Fruit fly (Drosophila melanogaster) whole organism, pupa: ENCODE measurements around the gene CG5853.

Experiments
- CG10348 ChIP-seq: fragments of 200-800 bp; sonication (Bioruptor generic); IDR thresholded peaks from 2 replicates; pipeline ENCODE4 v1.3.6; 2022; ENCODE audit warnings: missing biosample characterization, missing genetic modification characterization
- CG12605 ChIP-seq: fragments of 200-800 bp; sonication (Bioruptor generic); IDR thresholded peaks from 2 replicates; pipeline ENCODE4 v1.3.6; 2022; ENCODE audit warnings: missing biosample characterization, missing genetic modification characterization
- CG13204 ChIP-seq: fragments of 200-800 bp; sonication (Bioruptor generic); optimal IDR thresholded peaks from 2 replicates; lab custom pipeline; 2018; ENCODE audit warnings: missing biosample characterization, mild to moderate bottlenecking, missing genetic modification characterization, moderate library complexity
- CG14655 ChIP-seq: fragments of 200-800 bp; sonication (Bioruptor generic); optimal IDR thresholded peaks from 3 replicates; lab custom pipeline; 2017; ENCODE audit warnings: mild to moderate bottlenecking, missing biosample characterization, missing genetic modification reagents, missing genetic modification characterization
- CG15710 ChIP-seq: fragments of 200-800 bp; sonication (Bioruptor generic); optimal IDR thresholded peaks from 2 replicates; lab custom pipeline; 2018; ENCODE audit warnings: missing biosample characterization, mild to moderate bottlenecking, missing genetic modification characterization, moderate library complexity
- CG17806 ChIP-seq: fragments of 200-800 bp; sonication (Bioruptor generic); optimal IDR thresholded peaks from 2 replicates; lab custom pipeline; 2018; ENCODE audit warnings: missing biosample characterization, mild to moderate bottlenecking, missing genetic modification characterization, moderate library complexity
- CG32121 ChIP-seq: fragments of 200-800 bp; sonication (Bioruptor generic); IDR thresholded peaks from 2 replicates; pipeline ENCODE4 v1.3.6; 2022; ENCODE audit warnings: missing biosample characterization, missing genetic modification characterization
- CG34367 ChIP-seq: fragments of 200-800 bp; sonication (Bioruptor generic); optimal IDR thresholded peaks from 2 replicates; lab custom pipeline; 2018; ENCODE audit warnings: missing biosample characterization, mild to moderate bottlenecking, missing genetic modification characterization
- CG4496 ChIP-seq: fragments of 200-800 bp; sonication (Bioruptor generic); IDR thresholded peaks from 3 replicates; pipeline ENCODE4 v1.3.6; 2022; ENCODE audit warnings: missing biosample characterization, missing genetic modification characterization
- CG8159 ChIP-seq: fragments of 200-800 bp; sonication (Bioruptor generic); optimal IDR thresholded peaks from 3 replicates; lab custom pipeline; 2018; ENCODE audit warnings: missing biosample characterization, mild to moderate bottlenecking, missing genetic modification characterization, moderate library complexity
- CG8301 ChIP-seq: fragments of 200-800 bp; sonication (Bioruptor generic); optimal IDR thresholded peaks from 2 replicates; lab custom pipeline; 2018; ENCODE audit warnings: missing biosample characterization, mild to moderate bottlenecking, missing genetic modification characterization
- CG9948 ChIP-seq: fragments of 200-800 bp; sonication (Bioruptor generic); optimal IDR thresholded peaks from 2 replicates; lab custom pipeline; 2018; ENCODE audit warnings: missing biosample characterization, mild to moderate bottlenecking, missing genetic modification characterization, moderate library complexity
- D1 ChIP-seq: fragments of 200-800 bp; sonication (Bioruptor generic); optimal IDR thresholded peaks from 2 replicates; lab custom pipeline; 2018; ENCODE audit warnings: missing biosample characterization, mild to moderate bottlenecking, missing genetic modification characterization, moderate library complexity
- EcR ChIP-seq: fragments of 200-800 bp; sonication (Bioruptor generic); optimal IDR thresholded peaks from 3 replicates; lab custom pipeline; 2019; ENCODE audit warnings: missing biosample characterization, missing genetic modification characterization, mild to moderate bottlenecking, moderate library complexity, missing genetic modification reagents
- Ets98B ChIP-seq: fragments of 200-800 bp; sonication (Bioruptor generic); IDR thresholded peaks from 2 replicates; pipeline ENCODE4 v1.3.6; 2022; ENCODE audit warnings: missing biosample characterization, missing genetic modification characterization
- Pif1A ChIP-seq: fragments of 200-800 bp; sonication (Bioruptor generic); optimal IDR thresholded peaks from 3 replicates; lab custom pipeline; 2016; ENCODE audit warnings: missing biosample characterization, missing genetic modification characterization
- Pif1B ChIP-seq: fragments of 200-800 bp; sonication (Bioruptor generic); optimal IDR thresholded peaks from 3 replicates; lab custom pipeline; 2016; ENCODE audit warnings: missing biosample characterization, missing genetic modification characterization
- Snoo ChIP-seq: fragments of 200-800 bp; sonication (Bioruptor generic); optimal IDR thresholded peaks from 3 replicates; lab custom pipeline; 2017; ENCODE audit warnings: missing biosample characterization, mild to moderate bottlenecking, missing genetic modification characterization, inconsistent platforms
- fd96Ca ChIP-seq: fragments of 200-800 bp; sonication (Bioruptor generic); IDR thresholded peaks from 3 replicates; pipeline ENCODE4 v1.3.6; 2022; ENCODE audit warnings: missing biosample characterization, missing genetic modification characterization
- gl ChIP-seq: fragments of 200-800 bp; sonication (Bioruptor generic); optimal IDR thresholded peaks from 2 replicates; lab custom pipeline; 2018; ENCODE audit warnings: missing biosample characterization, mild to moderate bottlenecking, missing genetic modification characterization
- rn ChIP-seq: fragments of 200-800 bp; sonication (Bioruptor generic); IDR thresholded peaks from 2 replicates; pipeline ENCODE4 v1.3.6; 2022; ENCODE audit warnings: missing biosample characterization, missing genetic modification characterization

CG5853 gene

dm6 chr2L:9918020-9918959 lies 29.2 kb downstream of the CG5853 start, which contains the start of the genes CG5885 and CG4598:
TSS of gene CG5885 (minus strand) at chr2L:9918330.
TSS of gene CG4598 (plus strand) at chr2L:9918618.
- peak; percentile 42 for TF ChIP-seq CG13204 (GFP tag; lab: Kevin White, UChicago)
- peak; percentile 78 for TF ChIP-seq Ets98B (GFP tag; lab: Robert Waterston, UW)
- peak; percentile 69 for TF ChIP-seq Pif1B (GFP tag; lab: Kevin White, UChicago)
- peak; percentile 42 for TF ChIP-seq CG17806 (tag; lab: Kevin White, UChicago)
- no peak for TF ChIP-seq D1 (tag; lab: Kevin White, UChicago)
- peak; percentile 39 for TF ChIP-seq CG4496 (GFP tag; lab: Robert Waterston, UW)
- peak; percentile 10 for TF ChIP-seq EcR (GFP tag; lab: Kevin White, UChicago)
- peak; percentile 2 for TF ChIP-seq CG34367 (tag; lab: Kevin White, UChicago)
- peak; percentile 80 for TF ChIP-seq CG12605 (GFP tag; lab: Robert Waterston, UW)
- TF ChIP-seq CG8301 (tag; lab: Kevin White, UChicago): peak; percentile 63
- peak; percentile 55 for TF ChIP-seq CG15710 (tag; lab: Kevin White, UChicago)
- no peak for TF ChIP-seq rn (GFP tag; lab: Robert Waterston, UW)
- peak; percentile 76 for TF ChIP-seq CG32121 (GFP tag; lab: Robert Waterston, UW)
- peak; percentile 58 for TF ChIP-seq CG9948 (tag; lab: Kevin White, UChicago)
- TF ChIP-seq CG10348 (GFP tag; lab: Robert Waterston, UW): no peak
- TF ChIP-seq fd96Ca: peak; percentile 43; the same call in 1 of the 3 replicates
- peak; percentile 81 for TF ChIP-seq gl (tag; lab: Kevin White, UChicago)
- TF ChIP-seq Pif1A: peak; percentile 82
- TF ChIP-seq Snoo (tag; lab: Kevin White, UChicago): peak; percentile 44
- peak; percentile 63 for TF ChIP-seq CG8159
- TF ChIP-seq CG14655 (GFP tag; lab: Kevin White, UChicago): peak; percentile 78
- TF ChIP-seq, all 21 proteins: peak for 18

DNA sequence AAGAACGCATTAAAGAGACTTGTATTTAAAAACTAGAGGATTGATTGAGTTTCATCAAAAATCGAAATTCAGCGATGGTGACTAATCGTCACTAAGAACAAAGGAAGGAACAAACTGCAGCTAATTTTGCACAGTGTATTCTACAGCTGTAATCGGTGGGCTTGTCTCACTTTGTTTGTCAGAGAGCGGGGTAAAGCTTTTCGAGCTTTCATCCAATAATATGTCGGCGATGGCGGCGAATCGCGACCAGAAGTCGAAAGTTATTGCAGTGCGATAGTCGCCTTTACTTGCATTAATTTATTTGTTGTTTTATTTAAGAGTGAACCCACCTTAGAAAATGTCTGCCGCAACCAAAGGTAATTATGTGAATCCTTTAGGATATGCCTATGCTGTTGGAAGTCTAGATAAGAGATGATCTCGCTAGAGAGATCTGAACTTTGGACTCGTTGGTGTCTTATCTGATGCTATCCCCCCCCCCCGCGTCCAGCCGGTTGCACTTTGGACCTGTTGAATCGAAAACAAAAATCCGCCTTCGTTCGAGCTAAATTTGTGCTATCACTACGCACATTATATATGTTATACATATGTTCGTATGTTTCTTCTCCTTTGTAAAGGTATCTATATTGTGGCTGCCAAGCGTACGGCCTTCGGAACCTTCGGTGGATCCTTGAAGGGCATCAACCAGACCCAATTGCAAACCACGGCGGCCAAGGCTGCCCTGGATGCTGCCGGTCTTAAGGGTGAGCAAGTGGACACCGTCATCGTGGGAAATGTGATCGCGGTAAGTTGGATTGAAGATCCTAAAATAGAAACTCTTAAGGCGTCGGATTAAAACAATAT lies 32.2 kb downstream of the CG5853 start, which contains the start of gene yip2:
Gene yip2, plus strand, starts transcription at position 243 of the 840 bp plus-strand sequence.
- TF ChIP-seq D1 (tag; lab: Kevin White, UChicago) (peak; percentile 54), rn (GFP tag; lab: Robert Waterston, UW) (peak; percentile 66; the same call in 1 of the 2 replicates), Snoo (tag; lab: Kevin White, UChicago) (peak; percentile 98), Pif1A (peak; percentile 98), CG13204 (GFP tag; lab: Kevin White, UChicago) (peak; percentile 100), CG4496 (GFP tag; lab: Robert Waterston, UW) (peak; percentile 92), CG12605 (GFP tag; lab: Robert Waterston, UW) (peak; percentile 97), CG8159 (peak; percentile 93), fd96Ca (peak; percentile 92), Ets98B (GFP tag; lab: Robert Waterston, UW) (peak; percentile 91), CG17806 (tag; lab: Kevin White, UChicago) (peak; percentile 89), Pif1B (GFP tag; lab: Kevin White, UChicago) (peak; percentile 99), EcR (GFP tag; lab: Kevin White, UChicago) (peak; percentile 81), CG8301 (tag; lab: Kevin White, UChicago) (peak; percentile 96), CG14655 (GFP tag; lab: Kevin White, UChicago) (peak; percentile 98), gl (tag; lab: Kevin White, UChicago) (peak; percentile 100), CG34367 (tag; lab: Kevin White, UChicago) (peak; percentile 94), CG15710 (tag; lab: Kevin White, UChicago) (peak; percentile 87), CG32121 (GFP tag; lab: Robert Waterston, UW) (peak; percentile 96), CG9948 (tag; lab: Kevin White, UChicago) (peak; percentile 77), CG10348 (GFP tag; lab: Robert Waterston, UW) (no peak)

DNA sequence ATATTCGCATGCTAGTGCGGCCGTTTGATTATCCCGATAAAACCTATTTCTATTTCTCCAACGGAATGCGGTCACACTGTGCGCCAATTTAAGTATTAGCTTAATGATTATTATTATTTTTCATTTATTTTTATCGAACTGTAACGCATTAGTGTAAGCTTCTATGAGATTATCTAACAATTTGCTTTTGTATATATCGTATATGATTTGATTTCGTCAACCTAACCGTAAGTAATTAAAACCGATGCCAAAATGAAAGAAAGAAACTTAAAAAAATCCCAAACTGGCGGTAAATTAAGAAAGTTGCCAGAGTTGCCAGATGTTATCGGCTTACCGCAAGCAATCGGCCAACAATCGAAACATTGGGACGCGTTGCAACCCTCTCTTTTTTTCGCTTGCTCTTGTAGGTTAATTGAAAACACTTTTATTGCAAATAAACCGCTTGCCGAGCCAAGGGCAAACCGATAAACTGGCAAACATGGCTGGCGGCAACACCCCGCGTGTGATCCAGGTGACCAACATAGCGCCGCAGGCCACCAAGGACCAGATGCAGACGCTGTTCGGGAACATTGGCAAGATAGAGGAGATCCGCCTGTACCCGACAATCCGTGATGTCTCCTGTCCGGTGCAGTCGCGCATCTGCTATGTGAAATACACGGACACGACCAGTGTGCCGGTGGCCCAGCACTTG lies 34.7 kb downstream of the CG5853 start, which contains the start of the genes Etl1 and Srp54:
Gene Etl1, minus strand, starts transcription at position 39 of the 691 bp plus-strand sequence.
Gene Srp54, plus strand, starts transcription at position 342 of the 691 bp plus-strand sequence.
- TF ChIP-seq CG8301 (tag; lab: Kevin White, UChicago) (no peak), Pif1A (no peak), CG4496 (GFP tag; lab: Robert Waterston, UW) (no peak), CG13204 (GFP tag; lab: Kevin White, UChicago) (no peak), D1 (tag; lab: Kevin White, UChicago) (no peak), CG9948 (tag; lab: Kevin White, UChicago) (no peak), Snoo (tag; lab: Kevin White, UChicago) (no peak), CG34367 (tag; lab: Kevin White, UChicago) (no peak), CG15710 (tag; lab: Kevin White, UChicago) (no peak), Pif1B (GFP tag; lab: Kevin White, UChicago) (no peak)
